Fruit fly (Drosophila melanogaster) whole organism, adult: ENCODE data around the gene CG42590.

ENCODE experiments used
- CG11617 ChIP-seq: fragments of 200-800 bp; sonication (Bioruptor generic); optimal IDR thresholded peaks from 2 replicates; lab custom pipeline; 2017; ENCODE audit warnings: mild to moderate bottlenecking, missing biosample characterization, missing genetic modification reagents, missing genetic modification characterization
- CG12768 ChIP-seq: fragments of 200-800 bp; sonication (Bioruptor generic); optimal IDR thresholded peaks from 2 replicates; lab custom pipeline; 2017; ENCODE audit warnings: missing biosample characterization, missing genetic modification characterization, mild to moderate bottlenecking, moderate library complexity, missing genetic modification reagents
- CG14711 ChIP-seq: fragments of 200-800 bp; sonication (Bioruptor generic); optimal IDR thresholded peaks from 2 replicates; lab custom pipeline; 2018; ENCODE audit warnings: missing biosample characterization, mild to moderate bottlenecking, missing genetic modification characterization, moderate library complexity
- CG1620 ChIP-seq: fragments of 200-800 bp; sonication (Bioruptor generic); optimal IDR thresholded peaks from 2 replicates; lab custom pipeline; 2016; ENCODE audit warnings: missing biosample characterization, missing genetic modification characterization
- CG33017 ChIP-seq: fragments of 200-800 bp; sonication (Bioruptor generic); optimal IDR thresholded peaks from 2 replicates; lab custom pipeline; 2018; ENCODE audit warnings: missing biosample characterization, mild to moderate bottlenecking, missing genetic modification characterization, moderate library complexity
- CG5204 ChIP-seq: fragments of 200-800 bp; sonication (Bioruptor generic); optimal IDR thresholded peaks from 2 replicates; lab custom pipeline; 2016; ENCODE audit warnings: missing biosample characterization, missing genetic modification characterization
- CG7045 ChIP-seq: fragments of 200-800 bp; sonication (Bioruptor generic); optimal IDR thresholded peaks from 2 replicates; lab custom pipeline; 2017; ENCODE audit warnings: missing biosample characterization, mild to moderate bottlenecking, missing genetic modification characterization
- CG7101 ChIP-seq: fragments of 200-800 bp; sonication (Bioruptor generic); optimal IDR thresholded peaks from 2 replicates; lab custom pipeline; 2018; ENCODE audit warnings: missing biosample characterization, mild to moderate bottlenecking, missing genetic modification characterization, moderate library complexity
- Clk ChIP-seq: fragments of 200-800 bp; sonication (Bioruptor generic); optimal IDR thresholded peaks from 2 replicates; lab custom pipeline; 2017; ENCODE audit warnings: missing biosample characterization, missing genetic modification characterization
- Crg-1 ChIP-seq: fragments of 200-800 bp; sonication (Bioruptor generic); optimal IDR thresholded peaks from 2 replicates; lab custom pipeline; 2016; ENCODE audit warnings: missing biosample characterization, missing genetic modification characterization
- Hr96 ChIP-seq: fragments of 200-800 bp; sonication (Bioruptor generic); optimal IDR thresholded peaks from 2 replicates; lab custom pipeline; 2016; ENCODE audit warnings: missing biosample characterization, missing genetic modification characterization
- Mnt ChIP-seq: fragments of 200-800 bp; sonication (Bioruptor generic); optimal IDR thresholded peaks from 2 replicates; lab custom pipeline; 2016; ENCODE audit warnings: missing biosample characterization, mild to moderate bottlenecking, missing genetic modification characterization
- bab1 ChIP-seq: fragments of 200-800 bp; sonication (Bioruptor generic); optimal IDR thresholded peaks from 3 replicates; lab custom pipeline; 2019; ENCODE audit warnings: missing biosample characterization, mild to moderate bottlenecking, missing genetic modification characterization, moderate library complexity
- cic ChIP-seq: fragments of 200-800 bp; sonication (Bioruptor generic); optimal IDR thresholded peaks from 2 replicates; lab custom pipeline; 2017; ENCODE audit warnings: missing biosample characterization, mild to moderate bottlenecking, missing genetic modification characterization, moderate library complexity
- cnc ChIP-seq, 2 experiments: fragments of >200 bp; optimal IDR thresholded peaks; 2 replicates each; lab custom pipeline; 2017
- kay ChIP-seq: fragments of 200-800 bp; sonication (Bioruptor generic); peaks from one replicate; lab custom pipeline; 2016; ENCODE audit warnings: missing biosample characterization, missing genetic modification characterization, borderline replicate concordance
- ovo ChIP-seq: fragments of 200-800 bp; sonication (Bioruptor generic); optimal IDR thresholded peaks from 2 replicates; lab custom pipeline; 2016; ENCODE audit warnings: missing biosample characterization, missing genetic modification characterization
- pad ChIP-seq: fragments of 200-800 bp; sonication (Bioruptor generic); optimal IDR thresholded peaks from 3 replicates; lab custom pipeline; 2017; ENCODE audit warnings: missing biosample characterization, missing genetic modification characterization, mild to moderate bottlenecking, moderate library complexity, missing genetic modification reagents
- tj ChIP-seq: fragments of 200-800 bp; sonication (Bioruptor generic); optimal IDR thresholded peaks from 3 replicates; lab custom pipeline; 2017; ENCODE audit warnings: missing biosample characterization, mild to moderate bottlenecking, missing genetic modification characterization, moderate library complexity
- toe ChIP-seq: fragments of 200-800 bp; sonication (Bioruptor generic); optimal IDR thresholded peaks from 2 replicates; lab custom pipeline; 2016; ENCODE audit warnings: missing biosample characterization, missing genetic modification characterization

CG42590 gene

dm6 chr3L:8069167-8069566 lies at the start of gene CG42590:
Gene CG42590 (minus strand): TSS chr3L:8069267.
- TF ChIP-seq kay (GFP tag; lab: Kevin White, UChicago) (no peak), CG7045 (no peak), CG1620 (no peak), CG14711 (no peak), ovo (GFP tag; lab: Kevin White, UChicago) (no peak), tj (GFP tag; lab: Kevin White, UChicago) (no peak), Crg-1 (GFP tag; lab: Kevin White, UChicago) (no peak)

- TF ChIP-seq CG5204 (GFP tag; lab: Kevin White, UChicago) (no peak), CG12768 (peak; percentile 20), tj (GFP tag; lab: Kevin White, UChicago) (peak; percentile 91)
Measured at dm6 chr3L:8116809-8117208, 47.7 kb upstream of the CG42590 start.

dm6 chr3L:8115864-8116528 lies 46.9 kb upstream of the CG42590 start, which contains the start of the genes Arp3 and msk:
Gene Arp3 (minus strand): TSS chr3L:8115902.
Gene msk (plus strand): TSS chr3L:8116179.
- TF ChIP-seq Hr96 (no peak), pad (GFP tag; lab: Kevin White, UChicago) (peak; percentile 79), CG5204 (GFP tag; lab: Kevin White, UChicago) (no peak), CG12768 (peak; percentile 91), tj (GFP tag; lab: Kevin White, UChicago) (peak; percentile 56), CG7045 (peak; percentile 88), CG14711 (peak; percentile 77), CG7101 (tag; lab: Kevin White, UChicago) (peak; percentile 86), toe (GFP tag; lab: Kevin White, UChicago) (no peak), cic (GFP tag; lab: Kevin White, UChicago) (peak; percentile 77), ovo (GFP tag; lab: Kevin White, UChicago) (peak; percentile 72), CG33017 (tag; lab: Kevin White, UChicago) (peak; percentile 79), Crg-1 (GFP tag; lab: Kevin White, UChicago) (peak; percentile 94), cnc (optimal IDR thresholded peaks at IDR 0.05; lab: Kevin White, UChicago) (no peak), kay (GFP tag; lab: Kevin White, UChicago) (peak; percentile 99), bab1 (GFP tag; lab: Kevin White, UChicago) (peak; percentile 88), CG1620 (peak; percentile 89), Mnt (GFP tag; lab: Kevin White, UChicago) (peak; percentile 95), CG11617 (GFP tag; lab: Kevin White, UChicago) (peak; percentile 84), Clk (peak; percentile 78)

dm6 chr3L:8110171-8110570 lies 41.1 kb upstream of the CG42590 start, which contains the start of gene Nulp1:
Gene Nulp1 (plus strand): TSS chr3L:8110368.
- no peak for TF ChIP-seq cic (GFP tag; lab: Kevin White, UChicago)
- no peak for TF ChIP-seq ovo (GFP tag; lab: Kevin White, UChicago)
- peak; percentile 46 for TF ChIP-seq pad (GFP tag; lab: Kevin White, UChicago)
- no peak for TF ChIP-seq CG11617 (GFP tag; lab: Kevin White, UChicago)
- TF ChIP-seq bab1 (GFP tag; lab: Kevin White, UChicago), result peak; percentile 33
- TF ChIP-seq CG7045, result no peak
- TF ChIP-seq CG5204 (GFP tag; lab: Kevin White, UChicago), result no peak
- no peak for TF ChIP-seq tj (GFP tag; lab: Kevin White, UChicago)
- no peak for TF ChIP-seq Hr96
- TF ChIP-seq toe (GFP tag; lab: Kevin White, UChicago), result no peak
- peak; percentile 40 for TF ChIP-seq CG12768
- peak; percentile 57 for TF ChIP-seq CG1620
- TF ChIP-seq cnc (optimal IDR thresholded peaks at IDR 0.05; lab: Kevin White, UChicago), result no peak
- TF ChIP-seq CG7101 (tag; lab: Kevin White, UChicago), result peak; percentile 22
- TF ChIP-seq Clk, result no peak
- peak; percentile 2 for TF ChIP-seq CG33017 (tag; lab: Kevin White, UChicago)
- TF ChIP-seq Crg-1 (GFP tag; lab: Kevin White, UChicago), result peak; percentile 74
- TF ChIP-seq Mnt (GFP tag; lab: Kevin White, UChicago), result peak; percentile 73
- peak; percentile 98 for TF ChIP-seq CG14711
- TF ChIP-seq kay (GFP tag; lab: Kevin White, UChicago), result no peak

dm6 chr3L:8108886-8109285 lies 39.8 kb upstream of the CG42590 start, which contains the start of gene fan:
Gene fan (plus strand): TSS chr3L:8109132.
- TF ChIP-seq CG7101 (tag; lab: Kevin White, UChicago), result no peak
- no peak for TF ChIP-seq CG14711
- no peak for TF ChIP-seq CG33017 (tag; lab: Kevin White, UChicago)
- no peak for TF ChIP-seq CG5204 (GFP tag; lab: Kevin White, UChicago)
- TF ChIP-seq Crg-1 (GFP tag; lab: Kevin White, UChicago), result no peak
- no peak for TF ChIP-seq cic (GFP tag; lab: Kevin White, UChicago)
- no peak for TF ChIP-seq CG12768
- TF ChIP-seq CG7045, result no peak
- no peak for TF ChIP-seq bab1 (GFP tag; lab: Kevin White, UChicago)
- TF ChIP-seq kay (GFP tag; lab: Kevin White, UChicago), result no peak
- TF ChIP-seq ovo (GFP tag; lab: Kevin White, UChicago), result no peak
- TF ChIP-seq CG1620, result no peak
- no peak for TF ChIP-seq Clk

- TF ChIP-seq Hr96, result no peak
- TF ChIP-seq CG11617 (GFP tag; lab: Kevin White, UChicago), result no peak
- TF ChIP-seq cnc (optimal IDR thresholded peaks at IDR 0.05; lab: Kevin White, UChicago), result no peak
- no peak for TF ChIP-seq CG7045
- no peak for TF ChIP-seq Mnt (GFP tag; lab: Kevin White, UChicago)
- TF ChIP-seq Crg-1 (GFP tag; lab: Kevin White, UChicago), result no peak
- TF ChIP-seq cic (GFP tag; lab: Kevin White, UChicago), result no peak
- TF ChIP-seq CG14711, result no peak
- no peak for TF ChIP-seq CG1620
- TF ChIP-seq ovo (GFP tag; lab: Kevin White, UChicago), result no peak
- TF ChIP-seq toe (GFP tag; lab: Kevin White, UChicago), result no peak
- TF ChIP-seq bab1 (GFP tag; lab: Kevin White, UChicago), result no peak
- no peak for TF ChIP-seq kay (GFP tag; lab: Kevin White, UChicago)
- TF ChIP-seq CG7101 (tag; lab: Kevin White, UChicago), result no peak
- no peak for TF ChIP-seq CG33017 (tag; lab: Kevin White, UChicago)
- TF ChIP-seq CG12768, result no peak
Measured at dm6 chr3L:8108201-8108600, 39.1 kb upstream of the CG42590 start.
